Worm (Caenorhabditis elegans) whole organism, late embryonic: ENCODE measurements around the gene set-28.
"Not testable (repeated sequence)": the region's sequence is repeated elsewhere in the genome, so short reads cannot be mapped to it uniquely, and the experiment has no call there.

Experiments used
- K02D7.2 ChIP-seq: sonication (generic microtip); optimal IDR thresholded peaks from 2 replicates; lab custom pipeline; 2017; ENCODE audit warnings: mild to moderate bottlenecking, missing genetic modification characterization, missing compliant biosample characterization
- K09A11.1 ChIP-seq: sonication (generic microtip); optimal IDR thresholded peaks from 2 replicates; lab custom pipeline; 2017; ENCODE audit warnings: antibody characterized with exemption, mild to moderate bottlenecking, missing genetic modification characterization, missing compliant biosample characterization; ENCODE audit not compliant: insufficient read depth
- ahr-1 ChIP-seq: sonication (generic microtip); optimal IDR thresholded peaks from 2 replicates; lab custom pipeline; 2016; ENCODE audit warnings: missing genetic modification characterization, missing compliant biosample characterization
- ceh-45 ChIP-seq: fragments of 200-800 bp; sonication (Bioruptor generic); IDR thresholded peaks from 2 replicates; pipeline ENCODE4 v1.3.6; 2022; ENCODE audit warnings: missing genetic modification reagents, missing genetic modification characterization, missing compliant biosample characterization
- ceh-48 ChIP-seq: sonication (generic microtip); optimal IDR thresholded peaks from 2 replicates; lab custom pipeline; 2016; ENCODE audit warnings: missing genetic modification characterization, inconsistent platforms, missing compliant biosample characterization
- elt-2 ChIP-seq: sonication (generic microtip); optimal IDR thresholded peaks from 2 replicates; lab custom pipeline; 2016; ENCODE audit warnings: missing genetic modification reagents, missing genetic modification characterization, missing compliant biosample characterization
- nhr-11 ChIP-seq: fragments of 150-350 bp; optimal IDR thresholded peaks from 2 replicates; lab custom pipeline; 2014; ENCODE audit warnings: missing biosample characterization, missing genetic modification characterization
- npax-4 ChIP-seq: sonication (generic microtip); optimal IDR thresholded peaks from 2 replicates; lab custom pipeline; 2016; ENCODE audit warnings: missing genetic modification characterization, missing compliant biosample characterization
- rnt-1 ChIP-seq: sonication (generic microtip); optimal IDR thresholded peaks from 2 replicates; lab custom pipeline; 2016; ENCODE audit warnings: missing genetic modification characterization, missing compliant biosample characterization
- tbx-7 ChIP-seq: sonication (generic microtip); optimal IDR thresholded peaks from 2 replicates; lab custom pipeline; 2016; ENCODE audit warnings: missing genotype, missing genetic modification characterization, missing compliant biosample characterization
- unc-3 ChIP-seq, 2 experiments: fragments of 200-800 bp in 1 of 2; sonication (Bioruptor generic) in 1 of 2; sonication (generic microtip) in 1 of 2; conservative IDR thresholded peaks in 1 of 2; optimal IDR thresholded peaks in 1 of 2; 2 replicates each; pipeline versions ENCODE4 v1.3.6 to Lab custom; 2016 to 2022; ENCODE audit warnings: missing compliant biosample characterization in 2 of 2, missing genetic modification characterization in 2 of 2, missing genetic modification reagents in 1 of 2
- ztf-16 ChIP-seq: sonication (generic microtip); optimal IDR thresholded peaks from 2 replicates; lab custom pipeline; 2017; ENCODE audit warnings: missing genetic modification characterization, missing compliant biosample characterization

The set-28 gene

ce11 chrX:192534-192933 lies 22.9 kb downstream of the set-28 start, which contains the start of gene T08D2.8:
T08D2.8 (plus strand) TSS chrX:192834.
- no peak for TF ChIP-seq ahr-1 (tag; lab: Kevin White, UChicago)
- no peak for TF ChIP-seq K09A11.1
- no peak for TF ChIP-seq ztf-16 (tag; lab: Kevin White, UChicago)
- TF ChIP-seq K02D7.2, result no peak

- peak; percentile 25 for TF ChIP-seq ceh-48
These were observed 31.8 kb downstream of the set-28 start for ce11 chrX:183572-183971.

DNA sequence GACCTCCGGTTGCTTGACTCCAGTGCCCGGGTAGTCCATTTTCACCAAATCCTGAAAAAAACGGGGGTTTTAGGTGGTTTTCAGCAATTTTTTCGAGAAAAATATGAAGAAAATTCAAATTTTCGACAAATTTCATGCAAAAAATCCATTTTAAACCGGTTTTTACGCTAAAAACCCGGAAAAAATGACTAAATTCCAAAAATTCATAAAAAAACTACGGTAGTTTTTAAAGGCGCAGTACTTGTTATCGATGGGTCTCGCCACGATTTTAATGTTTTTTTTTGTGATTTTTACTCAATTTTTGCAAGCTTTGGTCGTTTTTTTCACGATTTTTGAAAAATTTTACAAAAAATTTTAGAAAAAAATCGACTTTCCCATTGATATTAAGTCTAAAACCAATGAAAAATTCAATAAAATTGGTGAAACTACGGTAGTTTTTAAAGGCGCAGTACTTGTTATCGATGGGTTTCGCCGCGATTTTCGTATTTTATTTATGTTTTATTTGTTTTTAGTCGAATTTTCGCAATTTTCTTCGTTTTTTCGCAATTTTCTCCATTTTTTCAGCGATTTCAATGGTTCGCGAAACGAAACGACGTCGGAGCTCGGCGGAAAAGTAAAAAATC lies 33.2 kb downstream of the set-28 start, which contains the start of the genes T08D2.6 and chkr-1:
Gene T08D2.6, minus strand, starts transcription at position 51 of the 623 bp plus-strand sequence.
Gene chkr-1, plus strand, starts transcription at position 573 of the 623 bp plus-strand sequence.
- not testable (repeated sequence) for TF ChIP-seq unc-3 (GFP tag; conservative IDR thresholded peaks at IDR 0.05; lab: Robert Waterston, UW); unc-3 (tag; optimal IDR thresholded peaks at IDR 0.05; lab: Kevin White, UChicago); tbx-7 (tag; lab: Kevin White, UChicago); K09A11.1

ce11 chrX:177075-177474 lies 38.3 kb downstream of the set-28 start, which contains the start of the genes T08D2.5 and T08D2.4:
T08D2.5 (plus strand) TSS chrX:177375.
T08D2.4 (plus strand) TSS chrX:177396.
- no peak for TF ChIP-seq ceh-45
- no peak for TF ChIP-seq ahr-1 (tag; lab: Kevin White, UChicago)
- TF ChIP-seq npax-4 (tag; lab: Kevin White, UChicago), result no peak
- TF ChIP-seq nhr-11, result no peak
- no peak for TF ChIP-seq elt-2 (tag; lab: Kevin White, UChicago)
- no peak for TF ChIP-seq rnt-1 (tag; lab: Kevin White, UChicago)
